Worm (Caenorhabditis elegans) whole organism, late embryonic: ENCODE data around the gene acr-23.

Experiments
- C08G9.2 ChIP-seq: sonication (generic microtip); optimal IDR thresholded peaks from 2 replicates; lab custom pipeline; 2016; ENCODE audit warnings: mild to moderate bottlenecking, missing genetic modification characterization, moderate library complexity, missing compliant biosample characterization
- T23F11.4 ChIP-seq: fragments of 200-800 bp; sonication (Bioruptor generic); optimal IDR thresholded peaks from 2 replicates; lab custom pipeline; 2018; ENCODE audit warnings: mild to moderate bottlenecking, missing genetic modification characterization, missing compliant biosample characterization
- ceh-14 ChIP-seq: sonication (generic microtip); optimal IDR thresholded peaks from 2 replicates; lab custom pipeline; 2016; ENCODE audit warnings: missing genotype, missing genetic modification characterization, missing compliant biosample characterization
- ceh-18 ChIP-seq: sonication (generic microtip); optimal IDR thresholded peaks from 2 replicates; lab custom pipeline; 2016; ENCODE audit warnings: missing genetic modification characterization, missing compliant biosample characterization
- ceh-2 ChIP-seq: sonication (generic microtip); optimal IDR thresholded peaks from 2 replicates; lab custom pipeline; 2016; ENCODE audit warnings: missing genotype, missing genetic modification characterization, missing compliant biosample characterization
- ceh-22 ChIP-seq: sonication (generic microtip); optimal IDR thresholded peaks from 2 replicates; lab custom pipeline; 2017; ENCODE audit warnings: missing biosample characterization, missing genetic modification characterization
- ceh-34 ChIP-seq: sonication (generic microtip); optimal IDR thresholded peaks from 2 replicates; lab custom pipeline; 2016; ENCODE audit warnings: mild to moderate bottlenecking, missing genetic modification characterization, missing compliant biosample characterization
- ceh-45 ChIP-seq: fragments of 200-800 bp; sonication (Bioruptor generic); IDR thresholded peaks from 2 replicates; pipeline ENCODE4 v1.3.6; 2022; ENCODE audit warnings: missing genetic modification reagents, missing genetic modification characterization, missing compliant biosample characterization
- ceh-48 ChIP-seq: sonication (generic microtip); optimal IDR thresholded peaks from 2 replicates; lab custom pipeline; 2016; ENCODE audit warnings: missing genetic modification characterization, inconsistent platforms, missing compliant biosample characterization
- dmd-4 ChIP-seq: sonication (generic microtip); optimal IDR thresholded peaks from 2 replicates; lab custom pipeline; 2016; ENCODE audit warnings: borderline replicate concordance, missing genetic modification characterization, missing compliant biosample characterization
- dve-1 ChIP-seq: sonication (generic microtip); optimal IDR thresholded peaks from 2 replicates; lab custom pipeline; 2017; ENCODE audit warnings: antibody characterized with exemption, mild to moderate bottlenecking, missing genetic modification characterization, missing compliant biosample characterization
- elt-4 ChIP-seq: sonication (generic microtip); optimal IDR thresholded peaks from 2 replicates; lab custom pipeline; 2016; ENCODE audit warnings: missing genetic modification characterization, missing compliant biosample characterization
- ets-4 ChIP-seq: sonication (generic microtip); optimal IDR thresholded peaks from 2 replicates; lab custom pipeline; 2016; ENCODE audit warnings: missing genetic modification characterization, missing compliant biosample characterization
- eyg-1 ChIP-seq: sonication (generic microtip); optimal IDR thresholded peaks from 2 replicates; lab custom pipeline; 2016; ENCODE audit warnings: missing genotype, missing genetic modification characterization, missing compliant biosample characterization
- fax-1 ChIP-seq: sonication (generic microtip); optimal IDR thresholded peaks from 2 replicates; lab custom pipeline; 2016; ENCODE audit warnings: missing genotype, missing genetic modification characterization, missing compliant biosample characterization
- fkh-10 ChIP-seq: fragments of 150-350 bp; optimal IDR thresholded peaks from 2 replicates; lab custom pipeline; 2014; ENCODE audit warnings: missing biosample characterization, missing genetic modification reagents, missing genetic modification characterization
- fkh-6 ChIP-seq: sonication (generic microtip); optimal IDR thresholded peaks from 2 replicates; lab custom pipeline; 2016; ENCODE audit warnings: missing genetic modification characterization, missing compliant biosample characterization
- hlh-13 ChIP-seq: fragments of 200-800 bp; sonication (Bioruptor generic); optimal IDR thresholded peaks from 2 replicates; lab custom pipeline; 2018; ENCODE audit warnings: mild to moderate bottlenecking, missing genetic modification characterization, missing compliant biosample characterization
- hlh-30 ChIP-seq: sonication (generic microtip); optimal IDR thresholded peaks from 2 replicates; lab custom pipeline; 2017; ENCODE audit warnings: antibody characterized with exemption, missing genetic modification characterization, missing compliant biosample characterization; ENCODE audit not compliant: insufficient read depth
- hlh-6 ChIP-seq: sonication (generic microtip); optimal IDR thresholded peaks from 2 replicates; lab custom pipeline; 2016; ENCODE audit warnings: missing genotype, missing genetic modification characterization, missing compliant biosample characterization
- hlh-8 ChIP-seq: sonication (generic microtip); optimal IDR thresholded peaks from 2 replicates; lab custom pipeline; 2016; ENCODE audit warnings: missing genotype, missing genetic modification characterization, missing compliant biosample characterization
- lin-11 ChIP-seq: fragments of 200-800 bp; sonication (Bioruptor generic); optimal IDR thresholded peaks from 2 replicates; lab custom pipeline; 2018; ENCODE audit warnings: mild to moderate bottlenecking, missing genetic modification characterization, missing compliant biosample characterization
- madf-2 ChIP-seq: sonication (generic microtip); optimal IDR thresholded peaks from 2 replicates; lab custom pipeline; 2017; ENCODE audit warnings: missing genetic modification characterization, missing compliant biosample characterization
- nfya-1 ChIP-seq: sonication (generic microtip); optimal IDR thresholded peaks from 2 replicates; lab custom pipeline; 2017; ENCODE audit warnings: missing genetic modification characterization, mild to moderate bottlenecking, missing compliant biosample characterization, antibody characterized with exemption, moderate library complexity
- odd-2 ChIP-seq: sonication (generic microtip); optimal IDR thresholded peaks from 2 replicates; lab custom pipeline; 2017; ENCODE audit warnings: antibody characterized with exemption, mild to moderate bottlenecking, missing genetic modification characterization, missing compliant biosample characterization
- pax-1 ChIP-seq: fragments of 150-350 bp; optimal IDR thresholded peaks from 2 replicates; lab custom pipeline; 2014; ENCODE audit warnings: missing biosample characterization, missing genetic modification characterization
- pqm-1 ChIP-seq: sonication (generic microtip); optimal IDR thresholded peaks from 2 replicates; lab custom pipeline; 2016; ENCODE audit warnings: missing genetic modification characterization, missing compliant biosample characterization
- pros-1 ChIP-seq: fragments of 150-350 bp; optimal IDR thresholded peaks from 2 replicates; lab custom pipeline; 2014; ENCODE audit warnings: missing biosample characterization, missing genetic modification reagents, missing genetic modification characterization
- rnt-1 ChIP-seq: sonication (generic microtip); optimal IDR thresholded peaks from 2 replicates; lab custom pipeline; 2016; ENCODE audit warnings: missing genetic modification characterization, missing compliant biosample characterization
- sdc-2 ChIP-seq: sonication (generic microtip); optimal IDR thresholded peaks from 2 replicates; lab custom pipeline; 2016; ENCODE audit warnings: missing genotype, missing genetic modification characterization, missing compliant biosample characterization
- sox-2 ChIP-seq: fragments of 200-800 bp; sonication (Bioruptor generic); IDR thresholded peaks from 2 replicates; pipeline ENCODE4 v1.3.6; 2022; ENCODE audit warnings: missing genetic modification reagents, missing genetic modification characterization, missing compliant biosample characterization
- tbx-7 ChIP-seq: sonication (generic microtip); optimal IDR thresholded peaks from 2 replicates; lab custom pipeline; 2016; ENCODE audit warnings: missing genotype, missing genetic modification characterization, missing compliant biosample characterization
- unc-42 ChIP-seq: sonication (generic microtip); optimal IDR thresholded peaks from 2 replicates; lab custom pipeline; 2016; ENCODE audit warnings: missing genotype, missing genetic modification characterization, missing compliant biosample characterization
- unc-55 ChIP-seq: sonication (generic microtip); optimal IDR thresholded peaks from 2 replicates; lab custom pipeline; 2017; ENCODE audit warnings: missing biosample characterization, missing genetic modification reagents, missing genetic modification characterization
- zip-5 ChIP-seq: sonication (generic microtip); optimal IDR thresholded peaks from 2 replicates; lab custom pipeline; 2016; ENCODE audit warnings: missing genetic modification characterization, missing compliant biosample characterization
- ztf-16 ChIP-seq: sonication (generic microtip); optimal IDR thresholded peaks from 2 replicates; lab custom pipeline; 2017; ENCODE audit warnings: missing genetic modification characterization, missing compliant biosample characterization

acr-23 gene

DNA sequence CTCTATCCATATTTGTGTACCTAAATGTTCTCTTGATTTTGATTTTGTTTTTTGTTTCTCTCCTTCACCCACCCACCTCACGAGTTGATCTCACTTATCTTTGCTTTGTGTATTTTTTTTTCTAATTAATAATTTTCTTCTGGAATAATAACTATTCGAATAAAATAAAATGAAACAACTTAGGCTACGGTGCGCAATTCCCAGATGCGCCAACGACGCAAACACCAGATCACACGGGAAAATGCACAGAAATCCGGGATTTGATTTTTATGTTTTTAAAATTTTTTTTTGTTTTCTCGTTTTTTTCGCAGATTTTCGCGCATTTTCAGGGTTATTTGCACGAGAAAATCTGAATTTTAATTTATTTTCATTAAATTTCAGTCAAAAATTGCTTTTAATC is 26.9 kb upstream of the acr-23 start:
- TF ChIP-seq dve-1 (tag; lab: Kevin White, UChicago): no peak
- TF ChIP-seq elt-4 (tag; lab: Kevin White, UChicago): no peak
- TF ChIP-seq ceh-18 (tag; lab: Kevin White, UChicago): no peak
- no peak for TF ChIP-seq ceh-45 (GFP tag; lab: Robert Waterston, UW)
- no peak for TF ChIP-seq pax-1 (tag; lab: Kevin White, UChicago)
- TF ChIP-seq ztf-16 (tag; lab: Kevin White, UChicago): no peak
- no peak for TF ChIP-seq tbx-7 (tag; lab: Kevin White, UChicago)
- no peak for TF ChIP-seq ets-4 (tag; lab: Kevin White, UChicago)
- no peak for TF ChIP-seq ceh-2
- TF ChIP-seq hlh-6 (tag; lab: Kevin White, UChicago): no peak
- TF ChIP-seq fax-1: no peak

DNA sequence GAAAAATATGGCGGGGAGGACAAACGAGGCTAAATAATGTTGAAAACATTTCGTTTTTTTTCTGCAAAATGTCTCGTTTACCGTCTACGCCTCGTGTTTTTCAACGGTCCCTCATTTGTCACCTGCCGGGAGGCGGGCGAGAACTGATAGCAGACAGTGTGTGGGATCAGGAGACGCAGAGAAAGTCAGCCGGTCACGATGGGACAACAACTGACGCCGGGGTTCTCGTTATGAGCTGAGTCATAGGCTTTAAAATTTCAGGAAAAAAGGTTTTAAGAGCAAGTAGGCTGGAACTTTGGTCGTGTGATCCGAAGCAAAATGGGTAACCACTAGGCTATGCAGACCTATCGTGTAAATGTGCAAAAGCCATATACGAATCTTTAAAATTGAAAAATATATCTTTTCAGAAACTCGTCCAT is 26.4 kb upstream of the acr-23 start, which contains the start of gene W08A12.2:
Gene W08A12.2, minus strand, starts transcription at position 103 of the 419 bp plus-strand sequence.
- TF ChIP-seq hlh-30 (tag; lab: Kevin White, UChicago) (peak; percentile 40), hlh-13 (GFP tag; lab: Kevin White, UChicago) (no peak), ceh-18 (tag; lab: Kevin White, UChicago) (peak; percentile 35), unc-55 (GFP tag; lab: Kevin White, UChicago) (peak; percentile 16), pax-1 (tag; lab: Kevin White, UChicago) (no peak)
- TF ChIP-seq, all 69 proteins: peak for 3

DNA sequence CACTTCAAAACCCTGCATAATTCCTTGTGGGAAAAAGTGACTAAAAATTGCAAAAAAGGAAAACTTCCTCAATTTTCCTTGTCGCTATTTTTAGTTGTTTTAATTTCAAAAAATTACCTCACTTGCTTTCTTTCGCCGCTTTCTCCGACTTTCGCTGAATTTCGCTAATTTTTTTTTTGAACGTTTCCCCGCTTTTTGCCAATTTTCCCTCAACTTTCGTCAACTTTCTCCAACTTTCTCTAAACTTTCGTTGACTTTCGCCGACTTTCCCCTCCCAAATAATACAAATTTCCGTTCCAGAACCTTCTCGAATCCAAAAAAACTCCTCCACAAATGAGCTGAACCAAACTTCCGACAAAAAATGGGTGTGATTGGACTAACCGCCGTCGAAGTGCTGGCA is 23.2 kb upstream of the acr-23 start, which contains the start of gene W08A12.3:
Gene W08A12.3, plus strand, starts transcription at position 301 of the 400 bp plus-strand sequence.
- no peak for TF ChIP-seq pqm-1 (tag; lab: Kevin White, UChicago)
- TF ChIP-seq madf-2 (tag; lab: Kevin White, UChicago): no peak
- no peak for TF ChIP-seq ceh-18 (tag; lab: Kevin White, UChicago)
- no peak for TF ChIP-seq eyg-1 (tag; lab: Kevin White, UChicago)
- TF ChIP-seq tbx-7 (tag; lab: Kevin White, UChicago): no peak
- TF ChIP-seq zip-5 (tag; lab: Kevin White, UChicago): no peak

DNA sequence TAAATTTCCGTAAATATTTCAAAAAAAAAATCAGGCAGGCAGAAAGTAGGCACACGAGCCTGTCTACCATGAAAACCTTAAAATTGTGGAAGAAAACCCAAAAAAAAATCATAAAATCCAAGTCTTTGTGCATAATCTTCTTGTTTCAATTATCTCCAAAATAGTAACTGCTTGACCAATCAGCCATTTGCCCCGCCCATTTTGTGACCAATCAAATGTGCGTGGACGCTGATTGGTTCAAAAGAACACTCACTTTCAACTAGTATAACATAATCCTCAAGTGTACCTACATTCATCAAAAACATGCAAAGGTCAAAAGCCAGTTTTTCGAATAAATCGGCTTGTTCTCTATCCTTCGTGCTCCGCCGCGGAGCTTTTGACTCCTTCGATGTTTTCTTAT is 19.1 kb upstream of the acr-23 start:
- peak; percentile 52 for TF ChIP-seq nfya-1 (tag; lab: Kevin White, UChicago)
- TF ChIP-seq dve-1 (tag; lab: Kevin White, UChicago): no peak

DNA sequence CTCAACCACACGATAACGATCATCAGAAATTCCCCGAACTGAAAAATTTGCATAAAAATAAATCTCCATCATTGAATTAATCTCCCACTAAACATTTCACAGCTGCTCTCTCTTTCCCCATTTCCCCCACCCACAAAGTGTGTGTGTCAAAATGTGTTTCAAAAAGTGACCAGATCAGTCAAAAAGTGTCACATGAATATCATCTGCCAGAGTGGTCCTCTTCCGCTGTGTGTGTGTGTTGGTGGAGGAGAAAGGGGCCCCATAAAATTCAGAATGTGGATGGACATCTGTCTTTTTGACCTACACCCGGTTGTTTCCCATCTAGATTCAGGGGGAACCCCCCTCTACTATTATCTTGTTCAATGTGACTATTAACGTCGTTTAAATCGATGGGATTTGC is 17.8 kb upstream of the acr-23 start:
- TF ChIP-seq nfya-1 (tag; lab: Kevin White, UChicago): peak; percentile 5
- peak; percentile 6 for TF ChIP-seq rnt-1
- TF ChIP-seq dmd-4: no peak
- TF ChIP-seq hlh-30 (tag; lab: Kevin White, UChicago): peak; percentile 28
- TF ChIP-seq hlh-8 (tag; lab: Kevin White, UChicago): peak; percentile 57
- no peak for TF ChIP-seq sdc-2 (tag; lab: Kevin White, UChicago)
- TF ChIP-seq unc-55 (GFP tag; lab: Kevin White, UChicago): peak; percentile 89
- TF ChIP-seq ceh-18 (tag; lab: Kevin White, UChicago): peak; percentile 41

DNA sequence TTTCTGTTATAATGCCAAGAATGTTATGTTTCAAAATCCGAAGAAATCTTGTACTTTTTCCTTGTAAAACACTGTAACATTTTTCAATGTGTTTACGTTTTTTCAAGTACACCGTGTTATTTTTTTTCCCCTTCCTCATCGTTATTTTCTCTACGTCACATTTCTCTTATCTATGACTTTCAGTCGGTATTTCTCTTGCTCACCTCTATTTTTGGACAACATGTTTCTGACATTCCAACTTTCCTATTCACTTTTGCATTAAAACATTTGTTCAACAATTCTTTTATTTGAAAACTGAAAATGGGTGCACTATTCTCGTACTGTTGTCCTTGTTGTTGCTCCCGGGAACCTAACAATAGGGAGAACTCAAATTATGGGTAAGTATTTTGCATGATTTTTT is 13.7 kb upstream of the acr-23 start, which contains the start of gene pals-33:
Gene pals-33, plus strand, starts transcription at position 301 of the 400 bp plus-strand sequence.
- TF ChIP-seq pros-1 (no peak), unc-42 (tag; lab: Kevin White, UChicago) (no peak), madf-2 (tag; lab: Kevin White, UChicago) (no peak), pax-1 (tag; lab: Kevin White, UChicago) (no peak), ceh-48 (tag; lab: Kevin White, UChicago) (no peak), sox-2 (GFP tag; lab: Robert Waterston, UW) (no peak), pqm-1 (tag; lab: Kevin White, UChicago) (no peak), odd-2 (no peak), fkh-10 (no peak), unc-55 (GFP tag; lab: Kevin White, UChicago) (no peak), ceh-34 (no peak), T23F11.4 (GFP tag; lab: Kevin White, UChicago) (no peak), ceh-22 (tag; lab: Kevin White, UChicago) (no peak), ceh-45 (GFP tag; lab: Robert Waterston, UW) (no peak), ceh-14 (tag; lab: Kevin White, UChicago) (no peak), fkh-6 (tag; lab: Kevin White, UChicago) (no peak), sdc-2 (tag; lab: Kevin White, UChicago) (no peak), lin-11 (tag; lab: Kevin White, UChicago) (no peak), C08G9.2 (tag; lab: Kevin White, UChicago) (no peak)
